Worm (Caenorhabditis elegans) whole organism, L4/young adult: Measurements from ENCODE around the gene C33D9.10.

Experiments
- W03F9.2 ChIP-seq: fragments of 150-350 bp; optimal IDR thresholded peaks from 2 replicates; lab custom pipeline; 2014; ENCODE audit warnings: missing biosample characterization, missing genetic modification characterization
- dao-5 ChIP-seq: sonication (generic microtip); optimal IDR thresholded peaks from 2 replicates; lab custom pipeline; 2016; ENCODE audit warnings: missing genotype, missing genetic modification characterization, moderate library complexity, missing compliant biosample characterization
- him-1 ChIP-seq: sonication (generic microtip); optimal IDR thresholded peaks from 2 replicates; lab custom pipeline; 2016; ENCODE audit warnings: missing genotype, missing genetic modification reagents, missing genetic modification characterization, missing compliant biosample characterization

C33D9.10 gene

DNA sequence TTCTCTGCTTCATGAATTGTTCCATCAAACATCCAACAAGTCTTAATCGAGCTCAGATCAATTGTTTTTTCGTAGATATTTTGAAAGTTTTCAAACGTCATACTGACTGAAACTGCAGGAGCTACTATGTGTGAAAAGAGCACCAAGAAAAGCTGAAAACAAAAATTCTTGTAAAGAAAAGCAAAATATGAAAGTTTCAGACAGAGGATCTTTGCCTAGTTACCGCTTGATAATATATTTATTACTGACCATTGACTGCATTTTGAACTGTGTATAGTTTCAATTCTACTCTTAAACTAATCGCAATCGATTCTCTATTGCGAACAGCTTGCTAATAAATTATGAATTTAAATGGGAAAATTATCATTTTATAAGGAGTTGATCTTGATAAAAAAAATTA is 10.3 kb upstream of the C33D9.10 start, which contains the start of gene clec-182:
Gene clec-182, minus strand, starts transcription at position 101 of the 400 bp plus-strand sequence.
- TF ChIP-seq dao-5 (tag; lab: Kevin White, UChicago), result no peak

DNA sequence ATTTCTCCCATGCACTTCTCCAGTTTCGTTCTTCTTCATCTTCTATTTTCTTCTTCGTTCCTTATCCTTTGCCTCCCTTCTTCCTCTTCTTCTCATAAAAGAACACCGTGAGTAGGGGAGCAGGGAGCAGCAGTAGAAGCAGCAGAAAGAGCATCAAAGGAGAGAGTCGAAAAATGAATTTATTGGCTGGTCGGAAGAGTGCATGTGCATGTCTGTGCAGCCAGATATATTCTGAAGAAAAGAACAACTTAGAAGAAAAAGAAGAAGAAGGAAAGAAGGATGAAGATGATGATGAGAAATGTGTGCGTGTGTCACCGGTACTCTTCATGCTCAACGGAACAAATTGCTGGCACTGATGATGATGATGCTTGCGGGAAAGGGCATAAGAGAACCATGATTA is 8.3 kb upstream of the C33D9.10 start:
- TF ChIP-seq him-1 (tag; lab: Kevin White, UChicago), result peak; percentile 73
- TF ChIP-seq dao-5 (tag; lab: Kevin White, UChicago), result no peak
- no peak for TF ChIP-seq W03F9.2 (tag; lab: Kevin White, UChicago)

DNA sequence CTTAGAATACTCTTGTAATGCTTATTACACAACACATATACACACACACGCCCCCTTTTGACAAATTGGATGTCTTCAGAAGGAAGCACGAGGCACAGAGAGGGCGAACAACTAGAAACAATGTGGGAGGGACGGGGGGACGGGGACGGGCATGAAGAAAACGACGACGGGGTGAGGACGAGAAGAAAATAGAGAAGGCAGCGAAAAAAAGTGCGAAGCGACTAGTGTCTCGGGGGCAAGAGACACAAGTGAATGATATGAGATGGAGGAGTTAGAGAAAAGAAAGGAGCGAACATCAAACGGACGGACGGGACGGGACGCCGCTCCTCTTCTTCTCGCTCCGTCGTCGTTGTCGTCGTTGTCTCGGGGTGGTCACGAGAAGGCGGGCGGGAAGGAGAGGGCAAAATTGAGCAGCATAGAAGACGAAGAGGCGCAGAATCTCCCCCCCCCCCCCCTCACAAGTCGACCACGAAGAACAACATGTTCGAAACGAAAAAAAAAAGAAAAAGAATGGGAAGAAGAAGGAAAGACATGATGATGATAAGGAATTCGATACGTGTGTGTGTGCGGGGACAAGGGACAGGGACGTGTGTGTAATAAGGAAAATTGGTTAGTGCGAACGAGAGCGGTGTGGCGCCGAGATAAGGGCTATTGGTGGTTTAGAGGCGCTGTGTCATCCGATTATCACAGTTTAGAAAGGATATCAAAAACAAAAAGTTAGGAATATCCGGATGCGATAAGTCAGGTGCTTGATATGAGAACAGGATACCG is 7.1 kb upstream of the C33D9.10 start:
- TF ChIP-seq him-1 (tag; lab: Kevin White, UChicago) (peak; percentile 90), dao-5 (tag; lab: Kevin White, UChicago) (no peak), W03F9.2 (tag; lab: Kevin White, UChicago) (peak; percentile 67)

DNA sequence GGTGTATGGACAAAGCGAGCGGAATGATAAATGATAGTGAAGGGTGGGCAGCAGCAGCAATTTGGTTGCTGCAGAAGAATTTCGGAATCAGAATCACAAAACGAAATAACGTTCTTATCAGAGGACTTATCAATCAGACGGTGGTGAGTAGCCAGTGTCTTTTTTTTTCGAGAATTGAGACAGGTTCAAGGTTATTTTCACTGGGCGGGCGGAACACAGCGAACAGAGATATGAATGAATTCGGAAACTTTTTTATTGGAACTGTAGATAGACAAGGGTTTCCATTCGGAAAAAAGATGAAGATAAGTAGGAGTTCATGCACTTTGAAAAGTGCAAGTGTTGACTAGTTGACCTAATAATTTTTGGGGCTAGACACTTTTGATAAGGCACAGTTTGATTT is 5.3 kb upstream of the C33D9.10 start:
- no peak for TF ChIP-seq him-1 (tag; lab: Kevin White, UChicago)
- peak; percentile 39 for TF ChIP-seq W03F9.2 (tag; lab: Kevin White, UChicago)

DNA sequence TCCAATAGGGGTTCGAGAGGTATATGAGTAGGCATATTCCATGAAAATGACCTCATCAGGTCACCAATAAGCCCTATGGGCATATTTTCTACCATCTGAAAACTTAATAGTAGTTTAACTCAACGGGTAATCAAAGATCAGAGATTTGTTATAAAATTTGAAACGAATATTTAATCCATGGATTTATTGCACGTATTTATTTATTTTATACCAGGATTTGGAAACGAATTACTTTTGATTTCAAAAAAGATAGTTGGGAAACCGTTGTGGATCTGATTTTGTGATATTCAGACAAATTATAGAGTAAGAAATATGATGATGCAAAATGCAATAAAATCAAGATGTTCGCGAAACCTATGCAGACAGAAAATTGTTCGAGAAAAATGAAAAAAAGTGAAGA is 4.9 kb upstream of the C33D9.10 start, which contains the start of gene C33D9.3:
Gene C33D9.3, minus strand, starts transcription at position 101 of the 400 bp plus-strand sequence.
- TF ChIP-seq him-1 (tag; lab: Kevin White, UChicago) (no peak), W03F9.2 (tag; lab: Kevin White, UChicago) (no peak), dao-5 (tag; lab: Kevin White, UChicago) (no peak)

DNA sequence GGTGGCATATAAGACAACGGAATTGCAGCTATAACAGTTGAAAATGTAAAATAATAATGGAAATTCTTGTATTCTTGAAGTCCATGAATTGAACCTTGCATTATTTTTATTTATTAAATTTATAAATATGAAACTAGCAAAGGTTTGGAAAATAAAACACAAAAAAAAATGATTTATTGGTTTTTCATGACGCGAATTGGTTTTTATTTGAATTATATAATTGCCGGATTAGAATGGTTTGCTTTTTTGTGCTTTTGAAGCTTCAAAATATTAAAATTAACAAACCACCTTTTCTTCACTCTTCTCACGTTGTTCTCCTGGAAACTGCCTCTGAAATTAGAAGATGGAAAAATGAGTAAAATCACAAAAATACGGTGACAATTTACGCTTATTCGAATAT is 2.2 kb upstream of the C33D9.10 start, which contains the start of gene sru-35:
Gene sru-35, minus strand, starts transcription at position 101 of the 400 bp plus-strand sequence.
- TF ChIP-seq dao-5 (tag; lab: Kevin White, UChicago), result no peak
- no peak for TF ChIP-seq W03F9.2 (tag; lab: Kevin White, UChicago)
- TF ChIP-seq him-1 (tag; lab: Kevin White, UChicago), result no peak

DNA sequence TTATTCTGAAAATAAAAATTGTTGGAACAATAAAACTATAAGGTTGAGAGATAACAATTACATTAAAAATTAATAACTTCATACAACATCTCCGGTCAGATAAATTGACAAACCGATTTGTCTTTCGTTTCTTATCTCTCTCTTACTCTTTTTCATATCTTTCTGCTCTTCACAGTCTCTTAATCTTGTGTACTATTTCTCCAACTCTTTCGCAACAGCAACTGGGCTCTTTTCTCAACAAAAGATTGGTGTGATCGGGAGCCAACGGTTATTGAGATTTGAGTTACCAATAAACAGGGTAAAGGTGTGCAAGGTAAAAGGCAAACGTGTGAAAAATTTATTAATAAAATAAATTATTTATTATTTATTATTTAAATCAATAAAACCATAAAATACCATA is 1.3 kb downstream of the C33D9.10 start, which contains the start of gene C33D9.8:
Gene C33D9.8, minus strand, starts transcription at position 99 of the 400 bp plus-strand sequence.
- TF ChIP-seq dao-5 (tag; lab: Kevin White, UChicago), result no peak
- TF ChIP-seq him-1 (tag; lab: Kevin White, UChicago), result no peak
- TF ChIP-seq W03F9.2 (tag; lab: Kevin White, UChicago), result no peak

DNA sequence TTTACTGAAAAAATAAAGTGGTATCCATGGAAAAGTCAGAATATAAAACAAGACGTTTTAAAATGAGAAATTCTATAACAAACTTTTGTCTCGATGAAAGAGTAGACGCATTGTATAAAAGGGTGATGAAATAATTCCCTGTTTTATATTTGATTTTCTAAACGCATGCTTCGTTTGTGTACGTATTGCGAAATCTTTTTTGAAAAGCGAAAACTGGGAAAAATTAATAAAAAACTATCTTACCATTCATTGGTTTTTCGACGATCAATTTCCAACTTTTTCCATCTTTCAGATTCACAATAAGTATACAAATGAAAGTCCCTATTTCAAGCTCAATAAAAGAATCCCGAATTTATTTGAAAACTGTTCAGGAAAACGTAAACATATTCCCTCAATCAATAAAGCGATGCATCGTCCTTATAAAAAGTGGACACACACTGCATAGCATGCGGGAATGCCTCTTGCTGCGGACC is 3.1 kb downstream of the C33D9.10 start, which contains the start of gene C33D9.13:
Gene C33D9.13, minus strand, starts transcription at position 423 of the 473 bp plus-strand sequence.
- no peak for TF ChIP-seq him-1 (tag; lab: Kevin White, UChicago)
- no peak for TF ChIP-seq W03F9.2 (tag; lab: Kevin White, UChicago)
- TF ChIP-seq dao-5 (tag; lab: Kevin White, UChicago), result no peak

DNA sequence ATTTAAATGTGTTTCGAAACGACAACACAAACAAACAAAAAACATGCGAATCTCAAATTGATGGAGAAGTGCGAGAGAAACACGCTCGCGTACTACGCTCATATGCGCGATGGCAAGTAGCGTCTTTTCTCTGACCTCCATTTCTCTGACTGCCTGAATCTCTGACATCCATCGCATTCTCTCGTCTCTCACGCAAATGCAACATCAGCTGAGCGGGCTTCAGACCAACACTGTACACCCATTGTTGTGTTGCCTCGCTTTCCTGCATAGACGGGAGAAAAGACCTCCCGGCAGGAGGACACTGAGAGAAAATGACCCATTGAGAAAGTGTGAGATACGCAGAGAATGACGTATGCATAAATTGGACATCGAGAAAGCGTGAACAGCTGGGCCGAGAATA is 5.8 kb downstream of the C33D9.10 start:
- TF ChIP-seq him-1 (tag; lab: Kevin White, UChicago), result no peak
- no peak for TF ChIP-seq W03F9.2 (tag; lab: Kevin White, UChicago)
- TF ChIP-seq dao-5 (tag; lab: Kevin White, UChicago), result no peak

DNA sequence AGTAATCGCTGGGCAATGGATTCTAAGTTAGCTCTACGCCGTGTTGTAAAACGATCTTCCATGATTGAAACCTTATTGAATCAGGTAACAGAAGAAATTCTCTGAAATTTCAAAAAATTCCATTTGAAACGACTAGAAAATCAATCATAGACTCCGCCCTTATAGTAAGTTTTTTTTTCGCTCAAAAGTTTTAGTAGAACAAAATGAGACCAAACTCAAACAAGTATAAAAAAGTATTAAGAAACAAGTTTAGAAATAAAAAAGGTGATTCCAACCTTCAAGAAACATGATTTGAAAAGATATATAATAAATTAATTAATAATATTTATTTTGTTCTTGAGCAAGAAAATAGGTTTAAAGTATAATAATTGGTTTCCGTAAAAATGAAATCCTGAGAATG is 9.9 kb downstream of the C33D9.10 start, which contains the start of gene C33D9.6:
Gene C33D9.6, minus strand, starts transcription at position 101 of the 400 bp plus-strand sequence.
- TF ChIP-seq W03F9.2 (tag; lab: Kevin White, UChicago), result no peak
- TF ChIP-seq him-1 (tag; lab: Kevin White, UChicago), result no peak
- no peak for TF ChIP-seq dao-5 (tag; lab: Kevin White, UChicago)

DNA sequence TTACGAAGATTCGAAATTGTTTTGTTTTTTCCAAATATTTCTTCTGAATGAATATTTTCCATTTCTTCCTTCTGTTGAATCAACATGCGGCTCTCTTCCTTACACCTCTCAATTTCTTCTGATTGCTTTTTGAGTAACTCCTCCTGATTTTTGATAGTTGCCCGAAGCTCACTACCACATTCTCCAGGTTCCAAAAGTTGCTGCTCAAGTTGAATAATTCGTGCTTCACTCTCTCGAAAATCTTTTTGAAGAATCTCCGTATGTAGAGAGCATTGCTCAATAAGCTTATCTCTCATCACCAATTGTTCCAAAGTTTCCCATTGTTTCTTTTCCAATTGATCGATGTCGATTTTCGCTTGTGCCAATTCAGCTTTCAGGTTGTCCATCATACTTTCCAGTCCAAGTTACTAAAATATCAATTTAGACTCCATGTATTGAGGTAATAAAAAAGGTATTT is 15.1 kb downstream of the C33D9.10 start, which contains the start of gene F20C5.6:
Gene F20C5.6, minus strand, starts transcription at position 407 of the 457 bp plus-strand sequence.
- TF ChIP-seq him-1 (tag; lab: Kevin White, UChicago) (no peak), W03F9.2 (tag; lab: Kevin White, UChicago) (no peak), dao-5 (tag; lab: Kevin White, UChicago) (no peak)

DNA sequence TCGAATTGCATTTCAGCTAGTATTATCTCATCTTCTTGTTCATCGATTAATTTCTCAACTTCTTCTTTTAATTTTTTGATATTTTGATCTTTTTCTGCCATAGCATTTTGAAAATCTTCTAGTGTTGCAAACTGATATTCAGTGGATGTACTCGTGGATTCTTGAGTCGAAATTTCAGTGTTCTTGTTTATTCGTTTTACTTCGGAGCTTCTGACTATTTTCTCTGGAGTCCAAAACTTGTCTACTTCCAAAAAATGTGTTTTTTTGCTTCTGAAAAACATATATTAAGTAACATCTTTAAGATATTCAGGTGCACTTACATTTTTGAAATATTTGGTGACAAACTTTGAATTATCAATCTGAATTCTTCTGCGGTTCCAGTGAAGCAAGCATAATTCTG is 18.4 kb downstream of the C33D9.10 start, which contains the start of gene F20C5.5:
Gene F20C5.5, minus strand, starts transcription at position 101 of the 400 bp plus-strand sequence.
- TF ChIP-seq dao-5 (tag; lab: Kevin White, UChicago), result no peak
- TF ChIP-seq him-1 (tag; lab: Kevin White, UChicago), result no peak
- TF ChIP-seq W03F9.2 (tag; lab: Kevin White, UChicago), result no peak

DNA sequence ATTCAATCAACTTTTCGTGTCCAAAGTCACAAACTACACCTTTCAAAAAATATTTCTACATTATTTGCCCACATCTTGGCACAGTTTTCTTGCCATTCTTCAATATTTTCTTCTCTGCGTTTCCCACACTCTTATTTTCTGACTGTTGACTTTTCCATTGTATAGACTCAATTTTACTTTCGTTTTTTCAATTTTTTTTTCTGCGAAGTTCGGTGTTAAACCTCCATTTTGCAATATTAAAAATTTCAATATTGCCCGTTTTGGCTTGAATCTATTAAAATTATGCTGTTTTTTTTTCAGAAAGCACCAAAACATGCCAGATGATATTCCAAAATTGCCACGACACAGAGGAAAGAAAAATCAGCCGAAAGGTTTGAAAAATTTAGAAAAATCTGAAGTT is 23.4 kb downstream of the C33D9.10 start, which contains the start of gene cdc-50.B:
Gene cdc-50.B, plus strand, starts transcription at position 301 of the 400 bp plus-strand sequence.
- TF ChIP-seq dao-5 (tag; lab: Kevin White, UChicago) (no peak), W03F9.2 (tag; lab: Kevin White, UChicago) (no peak), him-1 (tag; lab: Kevin White, UChicago) (no peak)
